Worm (Caenorhabditis elegans): Measurements from ENCODE around the gene bed-1.
"Not testable (repeated sequence)": the region's sequence is repeated elsewhere in the genome, so short reads cannot be mapped to it uniquely, and the experiment has no call there.

The bed-1 gene

DNA sequence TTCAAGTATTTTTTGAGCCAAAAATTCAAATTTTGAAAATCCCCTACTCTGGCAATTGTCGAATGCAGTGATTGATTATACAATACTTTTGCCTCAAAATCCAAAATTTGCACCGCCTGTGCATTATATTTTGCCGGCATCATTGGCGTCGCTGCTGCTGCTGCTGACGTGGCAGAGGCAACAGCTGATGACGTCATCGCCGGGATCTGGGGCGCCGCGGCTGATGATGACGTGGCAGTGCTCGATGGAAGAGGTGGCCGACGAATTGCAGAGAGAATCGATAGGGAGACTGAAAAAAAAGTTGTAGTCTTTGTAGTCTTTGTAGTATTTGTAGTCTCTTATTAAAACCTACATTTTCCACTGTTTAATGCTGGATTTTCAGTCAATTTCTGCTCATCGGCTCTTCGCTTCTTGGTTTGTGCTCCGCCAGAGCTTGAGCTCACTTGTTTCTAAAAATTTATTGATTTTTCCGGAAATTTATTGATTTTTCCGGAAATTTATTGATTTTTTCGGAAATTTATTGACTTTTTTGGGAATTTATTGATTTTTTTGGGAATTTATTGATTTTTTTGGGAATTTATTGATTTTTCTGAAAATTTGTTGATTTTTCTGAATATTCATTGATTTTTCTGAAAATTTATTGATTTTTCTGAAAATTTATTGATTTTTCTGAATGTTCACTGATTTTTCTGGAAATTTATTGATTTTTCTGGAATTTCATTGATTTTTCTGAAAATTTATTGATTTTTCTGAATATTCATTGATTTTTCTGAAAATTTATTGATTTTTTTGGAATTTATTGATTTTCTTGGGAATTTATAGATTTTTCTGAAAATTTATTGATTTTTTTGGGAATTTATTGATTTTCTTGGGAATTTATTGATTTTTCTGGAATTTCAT is 3.7 kb downstream of the bed-1 start:
- no peak for TF ChIP-seq unc-62 (GFP tag; optimal IDR thresholded peaks at IDR 0.05)

DNA sequence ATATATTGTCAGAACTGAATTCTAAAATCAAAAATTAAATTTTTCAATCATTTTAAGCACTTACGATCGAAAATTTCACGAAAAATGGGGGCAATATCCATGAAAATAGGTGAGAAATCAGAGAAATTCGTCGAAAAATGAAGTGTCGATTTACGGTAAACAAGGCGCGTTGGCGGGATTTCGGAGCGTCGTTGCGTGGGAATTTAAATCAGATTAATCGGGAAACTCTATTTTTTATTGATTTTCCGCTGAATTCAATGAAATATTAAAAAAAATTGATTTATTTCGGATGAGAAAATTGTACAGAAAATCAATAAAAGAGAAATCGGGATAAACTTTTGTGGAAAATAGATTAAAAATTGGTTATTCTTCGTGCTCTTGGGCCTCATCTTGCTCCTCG is 5.5 kb downstream of the bed-1 start, which contains the start of gene Y39B6A.13:
Gene Y39B6A.13 (minus strand): TSS at position 166 of the 400 bp plus-strand sequence.
- TF ChIP-seq unc-62 (GFP tag; optimal IDR thresholded peaks at IDR 0.05) = no peak

DNA sequence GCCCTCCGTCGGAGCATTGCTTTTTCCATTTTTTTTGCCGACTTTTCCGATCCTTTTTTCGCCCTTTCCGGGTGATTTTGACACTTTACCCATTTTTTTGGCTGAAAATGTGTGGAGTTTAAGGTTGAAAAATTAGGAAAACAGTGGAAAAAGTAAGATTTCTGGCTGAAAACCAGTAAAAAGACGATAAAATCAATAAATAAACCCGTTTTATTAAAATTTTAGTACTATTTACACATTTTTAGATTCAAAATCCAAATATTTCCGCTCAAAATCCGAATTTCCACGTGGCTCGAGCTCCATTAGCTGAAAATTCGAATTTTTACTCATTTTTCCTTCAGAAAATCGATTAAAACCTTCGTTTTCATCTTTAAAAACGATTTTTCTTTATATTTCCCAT is 6.4 kb downstream of the bed-1 start, which contains the start of gene pro-3:
Gene pro-3 (minus strand): TSS at position 101 of the 400 bp plus-strand sequence.
- TF ChIP-seq unc-62 (GFP tag; optimal IDR thresholded peaks at IDR 0.05) = no peak

DNA sequence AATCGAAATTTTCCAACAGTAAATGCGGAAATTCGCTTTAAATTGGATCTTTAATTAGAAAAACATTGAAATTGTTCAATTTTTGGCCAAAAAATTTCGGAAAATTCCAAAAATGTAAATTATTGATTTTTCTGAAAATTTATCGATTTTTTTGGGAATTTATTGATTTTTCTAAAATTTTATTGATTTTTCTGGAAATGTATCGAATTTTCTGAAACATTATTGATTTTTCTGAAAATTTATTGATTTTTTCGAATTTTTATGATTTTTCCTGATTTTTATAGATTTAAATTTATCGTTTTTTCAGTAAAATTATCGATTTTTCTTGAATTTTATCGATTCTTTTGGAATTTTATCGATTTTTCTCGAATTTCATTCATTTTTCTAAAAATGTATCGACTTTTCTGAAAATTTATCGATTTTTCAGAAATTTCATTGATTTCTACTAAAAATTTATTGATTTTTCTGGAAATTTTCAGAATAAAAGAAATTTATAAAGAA is 7.8 kb downstream of the bed-1 start:
- TF ChIP-seq unc-62 (GFP tag; optimal IDR thresholded peaks at IDR 0.05) = no peak

DNA sequence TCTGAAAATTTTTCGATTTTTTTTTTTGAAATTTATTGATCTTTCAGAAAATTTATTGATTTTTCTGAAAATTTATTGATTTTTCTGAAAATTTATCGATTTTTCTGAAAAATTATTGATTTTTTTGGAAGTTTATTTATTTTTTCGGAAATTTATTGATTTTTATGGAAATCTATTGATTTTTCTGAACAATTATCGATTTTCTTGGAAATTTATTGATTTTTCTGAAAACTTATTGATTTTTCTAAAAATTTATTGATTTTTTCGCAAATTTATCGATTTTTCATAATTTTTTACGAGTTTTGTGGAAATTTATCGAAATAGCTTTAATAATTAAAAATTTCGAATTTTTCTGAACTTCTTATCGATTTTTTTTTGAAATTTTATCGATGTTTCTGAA is 17.7 kb downstream of the bed-1 start:
- no peak for TF ChIP-seq unc-62 (GFP tag; optimal IDR thresholded peaks at IDR 0.05)

DNA sequence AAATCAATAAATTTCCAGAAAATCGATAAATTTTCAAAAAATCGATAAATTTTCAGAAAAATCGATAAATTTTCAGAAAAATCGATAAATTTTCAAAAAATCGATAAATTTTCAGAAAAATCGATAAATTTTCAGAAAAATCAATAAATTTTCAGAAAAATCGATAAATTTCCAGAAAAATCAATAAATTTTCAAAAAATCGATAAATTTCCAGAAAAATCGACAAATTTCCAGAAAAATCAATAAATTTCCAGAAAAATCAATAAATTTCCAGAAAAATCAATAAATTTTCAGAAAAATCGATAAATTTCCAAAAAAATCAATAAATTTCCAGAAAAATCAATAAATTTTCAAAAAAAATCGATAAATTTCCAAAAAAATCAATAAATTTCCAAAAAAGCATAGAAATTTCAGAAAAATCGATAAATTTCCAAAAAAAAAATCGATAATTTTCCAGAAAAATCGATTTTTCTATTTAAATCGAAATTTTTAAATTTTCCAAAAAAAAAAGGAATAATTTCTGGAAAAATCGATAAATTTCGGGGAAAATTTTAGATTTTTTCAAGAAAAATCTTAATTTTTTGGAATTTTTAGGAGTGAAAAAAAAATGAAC is 23.0 kb downstream of the bed-1 start, which contains the start of gene zhp-4:
Gene zhp-4 (minus strand): TSS at position 198 of the 613 bp plus-strand sequence.
- not testable (repeated sequence) for TF ChIP-seq unc-62 (GFP tag; optimal IDR thresholded peaks at IDR 0.05)

DNA sequence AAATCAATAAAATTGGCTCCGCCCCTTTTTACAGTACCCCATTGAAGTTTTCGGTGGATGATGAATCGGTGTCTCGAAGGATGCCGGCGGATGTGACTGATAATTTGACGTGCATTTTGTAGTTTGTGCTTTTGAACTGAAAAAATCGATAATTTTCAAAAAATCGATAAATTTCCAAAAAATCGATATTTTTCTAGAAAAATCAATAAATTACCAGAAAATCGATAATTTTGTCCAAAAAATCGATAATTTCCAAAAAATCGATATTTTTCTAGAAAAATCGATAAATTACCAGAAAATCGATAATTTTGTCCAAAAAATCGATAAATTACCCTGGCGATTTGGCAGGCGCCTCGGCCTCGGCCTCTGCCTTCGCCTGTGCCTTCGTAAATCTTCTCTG is 25.2 kb downstream of the bed-1 start:
- no peak for TF ChIP-seq unc-62 (GFP tag; optimal IDR thresholded peaks at IDR 0.05)

DNA sequence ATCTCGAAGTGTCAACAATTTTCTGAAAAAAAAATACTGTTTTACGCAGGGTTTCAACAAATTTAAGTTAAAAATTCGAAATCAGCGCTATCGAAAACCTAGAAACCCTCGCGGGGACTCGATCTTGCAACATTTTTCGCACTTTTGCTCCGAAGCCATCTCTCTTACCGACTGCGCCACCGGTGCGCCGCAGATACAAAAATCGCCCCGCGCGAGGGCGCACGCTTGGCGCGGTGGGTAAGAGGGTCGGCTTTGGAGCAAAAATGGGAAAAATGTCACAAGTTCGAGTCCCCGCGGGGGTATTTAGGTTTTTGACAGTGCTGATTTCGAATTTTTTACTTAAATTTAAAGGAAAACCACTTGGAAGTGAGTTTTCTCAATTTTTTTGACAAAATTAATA is 33.8 kb downstream of the bed-1 start:
- TF ChIP-seq unc-62 (GFP tag; optimal IDR thresholded peaks at IDR 0.05) = no peak

DNA sequence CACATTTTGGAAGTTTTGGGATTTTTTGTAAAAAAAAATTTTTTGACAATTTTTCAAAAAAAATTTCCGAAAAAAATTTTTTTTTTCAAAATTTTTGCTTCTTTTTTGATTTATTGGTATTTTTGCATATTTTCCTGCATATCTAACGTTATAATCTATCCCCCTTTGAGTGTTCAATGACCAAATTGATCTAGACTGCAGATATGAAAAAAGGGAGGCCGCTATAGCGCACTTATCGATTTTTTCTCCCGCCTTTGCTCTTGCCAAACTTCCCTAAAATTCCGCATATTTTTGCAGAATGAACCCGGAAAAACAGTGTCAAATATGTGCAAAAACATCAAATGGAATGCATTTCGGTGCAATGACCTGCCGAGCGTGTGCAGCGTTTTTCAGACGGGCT is 37.3 kb downstream of the bed-1 start, which contains the start of gene nhr-145:
Gene nhr-145 (plus strand): TSS at position 298 of the 400 bp plus-strand sequence.
- TF ChIP-seq unc-62 (GFP tag; optimal IDR thresholded peaks at IDR 0.05) = no peak

DNA sequence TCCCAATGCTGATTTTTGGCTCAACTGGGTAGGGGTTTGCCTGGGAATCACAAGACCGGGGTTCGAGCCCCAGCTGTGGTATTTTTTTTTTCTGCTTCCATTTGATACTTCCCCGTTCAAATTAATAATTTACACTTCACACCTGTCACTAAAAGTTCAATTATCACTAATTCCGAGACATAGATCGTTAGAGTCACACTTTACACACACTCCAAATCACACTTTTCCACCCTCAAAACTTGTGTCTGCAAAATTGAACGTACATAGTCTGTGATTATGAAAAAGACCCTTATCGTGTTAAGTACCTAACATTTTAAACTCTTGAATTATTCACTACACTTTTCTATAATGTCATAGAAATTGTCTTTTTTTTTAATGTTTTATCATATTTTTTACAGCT is 40.9 kb downstream of the bed-1 start:
- TF ChIP-seq unc-62 (GFP tag; optimal IDR thresholded peaks at IDR 0.05) = no peak

DNA sequence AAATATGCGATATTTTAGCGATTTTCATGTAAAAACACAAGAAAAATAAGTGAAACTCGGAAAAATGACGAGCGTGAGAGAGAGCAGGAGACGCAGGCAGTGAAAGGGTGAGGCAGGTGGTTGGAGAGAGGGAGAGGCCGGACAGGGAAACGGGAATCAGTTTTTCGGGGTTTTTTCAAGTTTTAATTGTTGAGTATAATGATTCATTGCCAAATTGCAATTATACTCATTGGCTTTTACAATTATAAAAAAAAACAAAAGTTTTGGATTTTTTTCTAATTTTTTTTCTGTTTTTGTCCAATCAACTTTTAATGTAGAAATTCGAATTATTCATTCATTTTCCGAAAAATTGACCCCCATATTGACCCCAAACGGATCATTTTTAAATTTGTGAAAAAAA is 42.2 kb downstream of the bed-1 start, which contains the start of gene nhr-95:
Gene nhr-95 (minus strand): TSS at position 101 of the 400 bp plus-strand sequence.
- no peak for TF ChIP-seq unc-62 (GFP tag; optimal IDR thresholded peaks at IDR 0.05)

DNA sequence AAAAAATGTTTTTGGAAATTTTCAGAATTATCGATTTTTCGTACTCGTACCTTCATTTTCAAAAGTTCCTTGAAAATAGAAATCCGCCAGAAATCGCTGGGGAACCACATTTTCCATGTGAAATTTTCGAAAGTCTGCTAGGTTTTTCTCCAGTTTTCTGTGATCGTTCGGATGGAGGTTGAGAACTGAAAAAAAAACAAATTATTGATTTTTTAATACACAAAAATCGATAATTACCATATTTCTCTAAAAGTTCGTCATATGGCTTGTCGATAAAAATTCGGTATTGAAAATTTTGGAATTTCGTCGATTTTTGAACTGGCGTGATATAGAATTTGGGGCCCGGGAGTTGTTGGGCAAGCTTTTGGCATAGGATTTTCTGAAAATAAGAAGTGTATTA is 47.9 kb downstream of the bed-1 start:
- TF ChIP-seq unc-62 (GFP tag; optimal IDR thresholded peaks at IDR 0.05) = no peak

DNA sequence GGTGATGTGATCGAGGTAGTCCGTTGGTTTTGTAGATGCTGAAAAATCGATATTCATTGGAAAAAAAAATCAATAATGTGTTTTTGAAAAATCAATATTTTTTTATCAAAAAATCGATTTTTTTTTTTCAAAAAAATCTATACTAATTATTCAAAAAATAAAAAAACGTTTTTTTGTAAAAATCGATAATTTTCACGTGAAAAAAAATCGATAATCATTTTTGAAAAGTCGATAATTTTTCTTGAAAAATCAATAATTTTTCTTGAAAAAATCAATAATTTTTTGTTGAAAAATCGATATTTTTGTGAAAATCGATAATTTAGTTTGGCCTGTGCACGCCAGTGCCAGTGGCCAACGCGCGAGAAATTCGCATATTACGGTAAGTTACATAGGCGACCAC is 51.6 kb downstream of the bed-1 start:
- TF ChIP-seq unc-62 (GFP tag; optimal IDR thresholded peaks at IDR 0.05) = no peak
